Fruit fly (Drosophila melanogaster) whole organism, embryonic: ENCODE measurements around the gene obst-F.
A peak's percentile ranks its signal among the peaks of the same experiment; 100 is the strongest.

Experiments
- Adf1 ChIP-seq: fragments of 200-800 bp; sonication (Bioruptor generic); IDR thresholded peaks from 2 replicates; pipeline ENCODE4 v1.3.6; 2022; ENCODE audit warnings: missing biosample characterization, missing genetic modification characterization
- BtbVII ChIP-seq: fragments of 200-800 bp; sonication (Bioruptor generic); optimal IDR thresholded peaks from 3 replicates; lab custom pipeline; 2017; ENCODE audit warnings: missing biosample characterization, mild to moderate bottlenecking, missing genetic modification characterization
- CG10267 ChIP-seq: fragments of 200-800 bp; sonication (Bioruptor generic); optimal IDR thresholded peaks from 2 replicates; lab custom pipeline; 2018; ENCODE audit warnings: missing biosample characterization, mild to moderate bottlenecking, missing genetic modification characterization, moderate library complexity
- CG10366 ChIP-seq: fragments of 200-800 bp; sonication (Bioruptor generic); IDR thresholded peaks from 2 replicates; pipeline ENCODE4 v1.3.6; 2022; ENCODE audit warnings: missing biosample characterization, missing genetic modification characterization
- CG10654 ChIP-seq: fragments of 200-800 bp; sonication (Bioruptor generic); optimal IDR thresholded peaks from 2 replicates; lab custom pipeline; 2016; ENCODE audit warnings: missing biosample characterization, missing genetic modification characterization
- CG11247 ChIP-seq: fragments of 200-800 bp; sonication (Bioruptor generic); IDR thresholded peaks from 2 replicates; pipeline ENCODE4 v1.3.6; 2022; ENCODE audit warnings: missing biosample characterization, missing genetic modification characterization
- CG12155 ChIP-seq: fragments of 200-800 bp; sonication (Bioruptor generic); optimal IDR thresholded peaks from 3 replicates; lab custom pipeline; 2016; ENCODE audit warnings: missing biosample characterization, missing genetic modification characterization
- CG1233 ChIP-seq: fragments of 200-800 bp; sonication (Bioruptor generic); optimal IDR thresholded peaks from 4 replicates; lab custom pipeline; 2018; ENCODE audit warnings: missing biosample characterization, mild to moderate bottlenecking, missing genetic modification characterization
- CG12659 ChIP-seq: fragments of 200-800 bp; sonication (Bioruptor generic); optimal IDR thresholded peaks from 3 replicates; lab custom pipeline; 2017; ENCODE audit warnings: mild to moderate bottlenecking, missing biosample characterization, missing genetic modification reagents, missing genetic modification characterization
- CG12942 ChIP-seq: fragments of 200-800 bp; sonication (Bioruptor generic); optimal IDR thresholded peaks from 3 replicates; lab custom pipeline; 2016; ENCODE audit warnings: missing biosample characterization, missing genetic modification characterization
- CG13287 ChIP-seq: fragments of 200-800 bp; sonication (Bioruptor generic); IDR thresholded peaks from 2 replicates; pipeline ENCODE4 v1.3.6; 2022; ENCODE audit warnings: missing biosample characterization, missing genetic modification characterization; ENCODE audit not compliant: partially characterized antibody
- CG14965 ChIP-seq: fragments of 200-800 bp; sonication (Bioruptor generic); optimal IDR thresholded peaks from 2 replicates; lab custom pipeline; 2016; ENCODE audit warnings: missing biosample characterization, missing genetic modification characterization, borderline replicate concordance
- CG17359 ChIP-seq: fragments of 200-800 bp; sonication (Bioruptor generic); optimal IDR thresholded peaks from 3 replicates; lab custom pipeline; 2018; ENCODE audit warnings: missing biosample characterization, mild to moderate bottlenecking, missing genetic modification characterization, moderate library complexity
- CG17612 ChIP-seq: fragments of 200-800 bp; sonication (Bioruptor generic); IDR thresholded peaks from 2 replicates; pipeline ENCODE4 v1.3.6; 2022; ENCODE audit warnings: missing biosample characterization, missing genetic modification characterization
- CG17829 ChIP-seq: fragments of 200-800 bp; optimal IDR thresholded peaks from 2 replicates; lab custom pipeline; 2019; ENCODE audit warnings: missing biosample characterization, mild to moderate bottlenecking, missing genetic modification characterization, moderate library complexity
- CG18476 ChIP-seq: fragments of 200-800 bp; sonication (Bioruptor generic); optimal IDR thresholded peaks from 2 replicates; lab custom pipeline; 2016; ENCODE audit warnings: missing biosample characterization, mild to moderate bottlenecking, missing genetic modification characterization
- CG30403 ChIP-seq: fragments of 200-800 bp; sonication (Bioruptor generic); optimal IDR thresholded peaks from 3 replicates; lab custom pipeline; 2016; ENCODE audit warnings: missing biosample characterization, missing genetic modification characterization
- CG32772 ChIP-seq: fragments of 200-800 bp; sonication (Bioruptor generic); IDR thresholded peaks from 2 replicates; pipeline ENCODE4 v1.3.6; 2022; ENCODE audit warnings: missing biosample characterization, missing genetic modification characterization
- CG4730 ChIP-seq: fragments of 200-800 bp; sonication (Bioruptor generic); IDR thresholded peaks from 2 replicates; pipeline ENCODE4 v1.3.6; 2022; ENCODE audit warnings: missing biosample characterization, missing genetic modification characterization
- CG7556 ChIP-seq: fragments of 200-800 bp; sonication (Bioruptor generic); optimal IDR thresholded peaks from 2 replicates; lab custom pipeline; 2017; ENCODE audit warnings: missing biosample characterization, mild to moderate bottlenecking, missing genetic modification characterization
- CG7963 ChIP-seq: fragments of 200-800 bp; sonication (Bioruptor generic); IDR thresholded peaks from 3 replicates; pipeline ENCODE4 v1.3.6; 2022; ENCODE audit warnings: missing biosample characterization, missing genetic modification characterization; ENCODE audit not compliant: partially characterized antibody
- CG8388 ChIP-seq: fragments of 200-800 bp; sonication (Bioruptor generic); optimal IDR thresholded peaks from 2 replicates; lab custom pipeline; 2019; ENCODE audit warnings: missing biosample characterization, mild to moderate bottlenecking, missing genetic modification characterization, moderate library complexity
- CG9437 ChIP-seq: fragments of 200-800 bp; sonication (Bioruptor generic); optimal IDR thresholded peaks from 2 replicates; lab custom pipeline; 2018; ENCODE audit warnings: missing biosample characterization, mild to moderate bottlenecking, missing genetic modification characterization
- Chrac-16 ChIP-seq: fragments of 200-800 bp; sonication (Bioruptor generic); optimal IDR thresholded peaks from 3 replicates; lab custom pipeline; 2016; ENCODE audit warnings: missing biosample characterization, missing genetic modification characterization
- Dek ChIP-seq: fragments of 200-800 bp; sonication (Bioruptor generic); optimal IDR thresholded peaks from 3 replicates; lab custom pipeline; 2019; ENCODE audit warnings: missing biosample characterization, mild to moderate bottlenecking, missing genetic modification characterization, moderate library complexity
- Dip3 ChIP-seq: fragments of 200-800 bp; sonication (Bioruptor generic); optimal IDR thresholded peaks from 3 replicates; lab custom pipeline; 2016; ENCODE audit warnings: missing biosample characterization, missing genetic modification characterization
- Elba2 ChIP-seq: fragments of 200-800 bp; sonication (Bioruptor generic); optimal IDR thresholded peaks from 3 replicates; lab custom pipeline; 2016; ENCODE audit warnings: missing biosample characterization, missing genetic modification characterization
- HLH54F ChIP-seq: fragments of 200-800 bp; sonication (Bioruptor generic); optimal IDR thresholded peaks from 3 replicates; lab custom pipeline; 2016; ENCODE audit warnings: missing biosample characterization, missing genetic modification characterization
- Hmx ChIP-seq: fragments of 200-800 bp; sonication (Bioruptor generic); optimal IDR thresholded peaks from 2 replicates; lab custom pipeline; 2016; ENCODE audit warnings: missing biosample characterization, missing genetic modification characterization
- Hsf ChIP-seq: fragments of 200-800 bp; sonication (Bioruptor generic); optimal IDR thresholded peaks from 3 replicates; lab custom pipeline; 2016; ENCODE audit warnings: missing biosample characterization, missing genetic modification characterization
- Max ChIP-seq: fragments of 200-800 bp; sonication (Bioruptor generic); optimal IDR thresholded peaks from 2 replicates; lab custom pipeline; 2016; ENCODE audit warnings: missing biosample characterization, mild to moderate bottlenecking, missing genetic modification characterization
- NFAT ChIP-seq: fragments of 200-800 bp; sonication (Bioruptor generic); IDR thresholded peaks from 2 replicates; pipeline ENCODE4 v1.3.6; 2022; ENCODE audit warnings: missing biosample characterization, missing genetic modification characterization
- Rfx ChIP-seq: fragments of 200-800 bp; sonication (Bioruptor generic); IDR thresholded peaks from 2 replicates; pipeline ENCODE4 v1.3.6; 2022; ENCODE audit warnings: missing biosample characterization, missing genetic modification characterization
- Six4 ChIP-seq: fragments of 200-800 bp; sonication (Bioruptor generic); optimal IDR thresholded peaks from 2 replicates; lab custom pipeline; 2016; ENCODE audit warnings: missing biosample characterization, missing genetic modification characterization
- Sox100B ChIP-seq: fragments of 200-800 bp; sonication (Bioruptor generic); optimal IDR thresholded peaks from 3 replicates; lab custom pipeline; 2018; ENCODE audit warnings: missing biosample characterization, mild to moderate bottlenecking, missing genetic modification characterization
- Sry-δ ChIP-seq: fragments of 200-800 bp; sonication (Bioruptor generic); optimal IDR thresholded peaks from 2 replicates; lab custom pipeline; 2016; ENCODE audit warnings: missing biosample characterization, missing genetic modification characterization
- al ChIP-seq: fragments of 200-800 bp; sonication (Bioruptor generic); IDR thresholded peaks from 2 replicates; pipeline ENCODE4 v1.3.6; 2022; ENCODE audit warnings: missing biosample characterization, missing genetic modification characterization
- bbx ChIP-seq: fragments of 200-800 bp; sonication (Bioruptor generic); IDR thresholded peaks from 2 replicates; pipeline ENCODE4 v1.3.6; 2022; ENCODE audit warnings: missing biosample characterization, missing genetic modification characterization; ENCODE audit not compliant: partially characterized antibody
- crc ChIP-seq: fragments of 200-800 bp; sonication (Bioruptor generic); optimal IDR thresholded peaks from 2 replicates; lab custom pipeline; 2016; ENCODE audit warnings: missing biosample characterization, missing genetic modification characterization
- dpn ChIP-seq, 2 experiments: fragments of 200-800 bp; sonication (Bioruptor generic); optimal IDR thresholded peaks; 3 replicates each; lab custom pipeline; 2016; ENCODE audit warnings: missing biosample characterization in 2 of 2, missing genetic modification characterization in 2 of 2
- en ChIP-seq: fragments of 200-800 bp; sonication (Bioruptor generic); optimal IDR thresholded peaks from 2 replicates; lab custom pipeline; 2016; ENCODE audit warnings: missing biosample characterization, missing genetic modification characterization
- eve ChIP-seq, 2 experiments: fragments of >200 bp; optimal IDR thresholded peaks; 2 replicates each; lab custom pipeline; 2017; ENCODE audit warnings: missing biosample characterization in 2 of 2, missing genetic modification characterization in 2 of 2
- ind ChIP-seq: fragments of 200-800 bp; sonication (Bioruptor generic); optimal IDR thresholded peaks from 3 replicates; lab custom pipeline; 2016; ENCODE audit warnings: missing biosample characterization, missing genetic modification characterization
- org-1 ChIP-seq: fragments of 200-800 bp; sonication (Bioruptor generic); optimal IDR thresholded peaks from 2 replicates; lab custom pipeline; 2017; ENCODE audit warnings: missing biosample characterization, missing genetic modification characterization
- run ChIP-seq: fragments of 200-800 bp; sonication (Bioruptor generic); optimal IDR thresholded peaks from 3 replicates; lab custom pipeline; 2018; ENCODE audit warnings: missing biosample characterization, mild to moderate bottlenecking, missing genetic modification characterization
- sima ChIP-seq: fragments of 200-800 bp; sonication (Bioruptor generic); optimal IDR thresholded peaks from 2 replicates; lab custom pipeline; 2016; ENCODE audit warnings: missing biosample characterization, missing genetic modification characterization
- sisA ChIP-seq: fragments of 200-800 bp; sonication (Bioruptor generic); IDR thresholded peaks from 2 replicates; pipeline ENCODE4 v1.3.6; 2022; ENCODE audit warnings: missing biosample characterization, missing genetic modification characterization
- so ChIP-seq: fragments of 200-800 bp; sonication (Bioruptor generic); IDR thresholded peaks from 3 replicates; pipeline ENCODE4 v1.3.6; 2022; ENCODE audit warnings: missing biosample characterization, missing genetic modification characterization
- stc ChIP-seq: fragments of 200-800 bp; sonication (Bioruptor generic); IDR thresholded peaks from 2 replicates; pipeline ENCODE4 v1.3.6; 2022; ENCODE audit warnings: missing biosample characterization, missing genetic modification characterization
- wdn ChIP-seq: fragments of 200-800 bp; sonication (Bioruptor generic); IDR thresholded peaks from 2 replicates; pipeline ENCODE4 v1.3.6; 2022; ENCODE audit warnings: missing biosample characterization, missing genetic modification characterization

The obst-F gene

dm6 chr3L:20183345-20184088, 17.9 kb downstream of the obst-F start (continued):
- TF ChIP-seq Sox100B (GFP tag; lab: Kevin White, UChicago) (peak; percentile 46), CG7556 (peak; percentile 67), CG17829 (tag; lab: Kevin White, UChicago) (peak; percentile 18), CG17359 (tag; lab: Kevin White, UChicago) (peak; percentile 58), CG18476 (GFP tag; lab: Kevin White, UChicago) (peak; percentile 32), run (no peak), org-1 (peak; percentile 33), CG7963 (GFP tag; lab: Robert Waterston, UW) (no peak), CG10654 (GFP tag; lab: Kevin White, UChicago) (peak; percentile 50), bbx (GFP tag; lab: Robert Waterston, UW) (no peak), CG12942 (GFP tag; lab: Kevin White, UChicago) (peak; percentile 14), CG11247 (GFP tag; lab: Robert Waterston, UW) (no peak), Dek (tag; lab: Kevin White, UChicago) (peak; percentile 28), Max (peak; percentile 9), CG1233 (GFP tag; lab: Kevin White, UChicago) (no peak), Hmx (peak; percentile 3), so (GFP tag; lab: Robert Waterston, UW) (0 out of 3 replicates have a peak, but pooled peaks have one; percentile 18), CG30403 (GFP tag; lab: Kevin White, UChicago) (peak; percentile 58), CG12155 (GFP tag; lab: Kevin White, UChicago) (no peak), dpn (GFP tag; optimal IDR thresholded peaks at IDR 0.05; lab: Kevin White, UChicago) (peak in 1 of 2 experiments; percentile 17), CG4730 (GFP tag; lab: Robert Waterston, UW) (no peak), CG32772 (GFP tag; lab: Robert Waterston, UW) (peak; percentile 36; the same call in 1 of the 2 replicates), wdn (0 out of 2 replicates have a peak, but pooled peaks have one; percentile 8), CG13287 (GFP tag; lab: Robert Waterston, UW) (no peak), CG12659 (GFP tag; lab: Kevin White, UChicago) (peak; percentile 23), CG10366 (no peak), stc (GFP tag; lab: Robert Waterston, UW) (0 out of 2 replicates have a peak, but pooled peaks have one; percentile 13), HLH54F (peak; percentile 28), BtbVII (GFP tag; lab: Kevin White, UChicago) (peak; percentile 17), en (GFP tag; lab: Kevin White, UChicago) (no peak), Sry-δ (GFP tag; lab: Kevin White, UChicago) (peak; percentile 7), sisA (GFP tag; lab: Robert Waterston, UW) (peak; percentile 25; the same call in 1 of the 2 replicates), al (GFP tag; lab: Robert Waterston, UW) (peak; percentile 51), ind (peak; percentile 50), NFAT (no peak), Hsf (GFP tag; lab: Kevin White, UChicago) (peak; percentile 64), Adf1 (GFP tag; lab: Robert Waterston, UW) (0 out of 2 replicates have a peak, but pooled peaks have one; percentile 12), CG9437 (peak; percentile 33), Rfx (GFP tag; lab: Robert Waterston, UW) (peak; percentile 61; the same call in 1 of the 2 replicates), CG8388 (GFP tag; lab: Kevin White, UChicago) (peak; percentile 25), CG10267 (tag; lab: Kevin White, UChicago) (peak; percentile 36), sima (GFP tag; lab: Kevin White, UChicago) (no peak), Six4 (GFP tag; lab: Kevin White, UChicago) (no peak), Dip3 (GFP tag; lab: Kevin White, UChicago) (peak; percentile 12), crc (GFP tag; lab: Kevin White, UChicago) (no peak), Chrac-16 (GFP tag; lab: Kevin White, UChicago) (peak; percentile 46), Elba2 (GFP tag; lab: Kevin White, UChicago) (no peak), CG14965 (GFP tag; lab: Kevin White, UChicago) (no peak), CG17612 (no peak), eve (GFP tag; optimal IDR thresholded peaks at IDR 0.05; lab: Kevin White, UChicago) (peak in 1 of 2 experiments; percentile 60)
